Fruit fly (Drosophila melanogaster) whole organism: ENCODE measurements around the gene Ldsdh1.

ENCODE experiments used
- Dll ChIP-seq: fragments of >200 bp; optimal IDR thresholded peaks from 2 replicates; lab custom pipeline; 2017
- pan ChIP-seq: fragments of >200 bp; optimal IDR thresholded peaks from 2 replicates; lab custom pipeline; 2017
- usp ChIP-seq: fragments of >200 bp; optimal IDR thresholded peaks from 2 replicates; lab custom pipeline; 2017; ENCODE audit warnings: missing biosample characterization, missing genetic modification characterization, mixed read lengths

- TF ChIP-seq usp (GFP tag; lab: Kevin White, UChicago), result no peak
- no peak for TF ChIP-seq Dll (lab: Kevin White, UChicago)
- TF ChIP-seq pan (lab: Kevin White, UChicago), result no peak
Measured at dm6 chrX:8046520-8046919, 34.9 kb downstream of the Ldsdh1 start.
